Fruit fly (Drosophila melanogaster): ENCODE results near the gene ush.

Gene ush

dm6 chr2L:440638-441454, 35.2 kb upstream of the ush start (continued):
- TF ChIP-seq Med (GFP tag), result no peak
- no peak for TF ChIP-seq ab (GFP tag; optimal IDR thresholded peaks at IDR 0.05)
- TF ChIP-seq Hr78 (GFP tag; optimal IDR thresholded peaks at IDR 0.05), result no peak
- no peak for TF ChIP-seq CG10462 (GFP tag; optimal IDR thresholded peaks at IDR 0.05)
- TF ChIP-seq CG12236 (GFP tag; optimal IDR thresholded peaks at IDR 0.05), result no peak
- no peak for TF ChIP-seq chinmo (GFP tag; IDR thresholded peaks at IDR 0.05; ENCODE audit: partially characterized antibody)
- TF ChIP-seq B-H1 (GFP tag; IDR thresholded peaks at IDR 0.05), result no peak
- TF ChIP-seq Xrp1 (GFP tag; IDR thresholded peaks at IDR 0.05), result peak; percentile 78
- no peak for TF ChIP-seq Sry-β (GFP tag; optimal IDR thresholded peaks at IDR 0.05)
- no peak for TF ChIP-seq kah (GFP tag; optimal IDR thresholded peaks at IDR 0.05)
- peak; percentile 3 for TF ChIP-seq CG17359 (tag; optimal IDR thresholded peaks at IDR 0.05)
- TF ChIP-seq emc (GFP tag; optimal IDR thresholded peaks at IDR 0.05), result no peak
- TF ChIP-seq amos (GFP tag; IDR thresholded peaks at IDR 0.05; ENCODE audit: partially characterized antibody), result no peak
- no peak for TF ChIP-seq ATbp (GFP tag; optimal IDR thresholded peaks at IDR 0.05)
- no peak for TF ChIP-seq NFAT (GFP tag; IDR thresholded peaks at IDR 0.05)
- TF ChIP-seq CG12155 (GFP tag; optimal IDR thresholded peaks at IDR 0.05), result no peak
- TF ChIP-seq Nf-YA (GFP tag; IDR thresholded peaks at IDR 0.05), result no peak
- TF ChIP-seq slp2 (GFP tag; optimal IDR thresholded peaks at IDR 0.05), result no peak
- peak; percentile 88 for TF ChIP-seq CG10979 (tag; optimal IDR thresholded peaks at IDR 0.05)
- TF ChIP-seq CG4617 (GFP tag; optimal IDR thresholded peaks at IDR 0.05; ENCODE audit: borderline replicate concordance), result no peak
- no peak for TF ChIP-seq Ets65A (GFP tag)
- TF ChIP-seq mld (GFP tag; IDR thresholded peaks at IDR 0.05; ENCODE audit: partially characterized antibody), result no peak
- no peak for TF ChIP-seq Poxn (GFP tag; IDR thresholded peaks at IDR 0.05)
- TF ChIP-seq CG6689 (GFP tag; IDR thresholded peaks at IDR 0.05), result peak; percentile 58
- TF ChIP-seq eyg (GFP tag; optimal IDR thresholded peaks at IDR 0.05), result no peak
- peak; percentile 12 for TF ChIP-seq Sox102F (GFP tag; optimal IDR thresholded peaks at IDR 0.05)
- no peak for TF ChIP-seq danr (GFP tag; IDR thresholded peaks at IDR 0.05)
- TF ChIP-seq cwo (GFP tag; optimal IDR thresholded peaks at IDR 0.05), result no peak
- no peak for TF ChIP-seq CG13624 (GFP tag; optimal IDR thresholded peaks at IDR 0.05)
- TF ChIP-seq Lim3 (GFP tag; IDR thresholded peaks at IDR 0.05), result no peak
- TF ChIP-seq wek (GFP tag; optimal IDR thresholded peaks at IDR 0.05), result no peak
- no peak for TF ChIP-seq H15 (GFP tag; IDR thresholded peaks at IDR 0.05)
- TF ChIP-seq CG33557 (GFP tag; optimal IDR thresholded peaks at IDR 0.05), result peak; percentile 84
- TF ChIP-seq CG13123 (GFP tag; optimal IDR thresholded peaks at IDR 0.05), result no peak
- TF ChIP-seq HLH54F (GFP tag; optimal IDR thresholded peaks at IDR 0.05), result no peak
- peak; percentile 63 for TF ChIP-seq D19B (GFP tag; optimal IDR thresholded peaks at IDR 0.05)
- no peak for TF ChIP-seq Doc3 (GFP tag; IDR thresholded peaks at IDR 0.05; ENCODE audit: partially characterized antibody)
- TF ChIP-seq inv (GFP tag; IDR thresholded peaks at IDR 0.05; ENCODE audit: partially characterized antibody), result no peak
- TF ChIP-seq ssp (GFP tag; IDR thresholded peaks at IDR 0.05), result no peak
- no peak for TF ChIP-seq lab (GFP tag; optimal IDR thresholded peaks at IDR 0.05)
- no peak for TF ChIP-seq pb (GFP tag; optimal IDR thresholded peaks at IDR 0.05)
- TF ChIP-seq cato (GFP tag; optimal IDR thresholded peaks at IDR 0.05; ENCODE audit: borderline replicate concordance), result no peak
- TF ChIP-seq shn (GFP tag; optimal IDR thresholded peaks at IDR 0.05), result no peak
- TF ChIP-seq nerfin-2 (GFP tag; IDR thresholded peaks at IDR 0.05; ENCODE audit: partially characterized antibody), result no peak
- TF ChIP-seq Awh (GFP tag; IDR thresholded peaks at IDR 0.05), result no peak
- TF ChIP-seq CG15011 (GFP tag; optimal IDR thresholded peaks at IDR 0.05), result no peak
- no peak for TF ChIP-seq Nf-YC (tag; optimal IDR thresholded peaks at IDR 0.05)
- TF ChIP-seq D19A (tag; optimal IDR thresholded peaks at IDR 0.05), result peak; percentile 88
- TF ChIP-seq CG15601 (tag; optimal IDR thresholded peaks at IDR 0.05), result peak; percentile 65

Data from whole organism, embryonic.